Fruit fly (Drosophila melanogaster) whole organism, embryonic: ENCODE measurements around the gene CG11811.

Experiments used
- B-H2 ChIP-seq: fragments of 200-800 bp; sonication (Bioruptor generic); optimal IDR thresholded peaks from 2 replicates; lab custom pipeline; 2018; ENCODE audit warnings: missing biosample characterization, mild to moderate bottlenecking, missing genetic modification characterization
- Bdp1 ChIP-seq: fragments of 200-800 bp; sonication (Bioruptor generic); optimal IDR thresholded peaks from 3 replicates; lab custom pipeline; 2016; ENCODE audit warnings: missing biosample characterization, missing genetic modification characterization
- CG13123 ChIP-seq: fragments of 200-800 bp; sonication (Bioruptor generic); optimal IDR thresholded peaks from 2 replicates; lab custom pipeline; 2016; ENCODE audit warnings: missing biosample characterization, missing genetic modification characterization
- CG13296 ChIP-seq: fragments of 200-800 bp; sonication (Bioruptor generic); optimal IDR thresholded peaks from 3 replicates; lab custom pipeline; 2018; ENCODE audit warnings: missing biosample characterization, mild to moderate bottlenecking, missing genetic modification characterization
- CG13424 ChIP-seq: fragments of 200-800 bp; sonication (Bioruptor generic); optimal IDR thresholded peaks from 2 replicates; lab custom pipeline; 2019; ENCODE audit warnings: missing biosample characterization, mild to moderate bottlenecking, missing genetic modification characterization, moderate library complexity
- CG14441 ChIP-seq: fragments of 200-800 bp; sonication (Bioruptor generic); IDR thresholded peaks from 2 replicates; pipeline ENCODE4 v1.3.6; 2022; ENCODE audit warnings: missing biosample characterization, missing genetic modification characterization
- CG15514 ChIP-seq: fragments of 200-800 bp; sonication (Bioruptor generic); optimal IDR thresholded peaks from 3 replicates; lab custom pipeline; 2017; ENCODE audit warnings: missing biosample characterization, missing genetic modification characterization, mild to moderate bottlenecking, moderate library complexity, missing genetic modification reagents
- CG15696 ChIP-seq: fragments of 200-800 bp; sonication (Bioruptor generic); optimal IDR thresholded peaks from 2 replicates; lab custom pipeline; 2019; ENCODE audit warnings: missing biosample characterization, mild to moderate bottlenecking, missing genetic modification characterization, moderate library complexity
- CG1602 ChIP-seq: fragments of 200-800 bp; sonication (Bioruptor generic); optimal IDR thresholded peaks from 3 replicates; lab custom pipeline; 2016; ENCODE audit warnings: missing biosample characterization, missing genetic modification characterization
- CG17385 ChIP-seq: fragments of 200-800 bp; sonication (Bioruptor generic); optimal IDR thresholded peaks from 3 replicates; lab custom pipeline; 2018; ENCODE audit warnings: missing biosample characterization, mild to moderate bottlenecking, missing genetic modification characterization
- CG17568 ChIP-seq: fragments of 200-800 bp; sonication (Bioruptor generic); optimal IDR thresholded peaks from 2 replicates; lab custom pipeline; 2018; ENCODE audit warnings: missing biosample characterization, mild to moderate bottlenecking, missing genetic modification characterization, moderate library complexity
- CG30431 ChIP-seq: fragments of 200-800 bp; sonication (Bioruptor generic); optimal IDR thresholded peaks from 2 replicates; lab custom pipeline; 2017; ENCODE audit warnings: missing biosample characterization, missing genetic modification characterization
- CG3838 ChIP-seq: fragments of 200-800 bp; sonication (Bioruptor generic); optimal IDR thresholded peaks from 3 replicates; lab custom pipeline; 2016; ENCODE audit warnings: missing biosample characterization, missing genetic modification characterization
- CG6272 ChIP-seq: fragments of 200-800 bp; sonication (Bioruptor generic); IDR thresholded peaks from 2 replicates; pipeline ENCODE4 v1.3.6; 2022; ENCODE audit warnings: missing biosample characterization, missing genetic modification characterization
- CG8388 ChIP-seq: fragments of 200-800 bp; sonication (Bioruptor generic); optimal IDR thresholded peaks from 2 replicates; lab custom pipeline; 2019; ENCODE audit warnings: missing biosample characterization, mild to moderate bottlenecking, missing genetic modification characterization, moderate library complexity
- CG9215 ChIP-seq: fragments of 200-800 bp; sonication (Bioruptor generic); IDR thresholded peaks from 2 replicates; pipeline ENCODE4 v1.3.6; 2022; ENCODE audit warnings: missing biosample characterization, missing genetic modification characterization
- CG9437 ChIP-seq: fragments of 200-800 bp; sonication (Bioruptor generic); optimal IDR thresholded peaks from 2 replicates; lab custom pipeline; 2018; ENCODE audit warnings: missing biosample characterization, mild to moderate bottlenecking, missing genetic modification characterization
- Camta ChIP-seq: fragments of 200-800 bp; sonication (Bioruptor generic); optimal IDR thresholded peaks from 2 replicates; lab custom pipeline; 2016; ENCODE audit warnings: missing biosample characterization, missing genetic modification characterization
- H15 ChIP-seq: fragments of 200-800 bp; sonication (Bioruptor generic); IDR thresholded peaks from 3 replicates; pipeline ENCODE4 v1.3.6; 2022; ENCODE audit warnings: missing biosample characterization, missing genetic modification characterization
- HLH3B ChIP-seq: fragments of 200-800 bp; sonication (Bioruptor generic); IDR thresholded peaks from 2 replicates; pipeline ENCODE4 v1.3.6; 2022; ENCODE audit warnings: missing biosample characterization, missing genetic modification characterization
- Hmx ChIP-seq: fragments of 200-800 bp; sonication (Bioruptor generic); optimal IDR thresholded peaks from 2 replicates; lab custom pipeline; 2016; ENCODE audit warnings: missing biosample characterization, missing genetic modification characterization
- Hr51 ChIP-seq, 2 experiments: fragments of 200-800 bp; sonication (Bioruptor generic); optimal IDR thresholded peaks; 2 replicates in 1 of 2; 3 replicates in 1 of 2; lab custom pipeline; 2016 to 2018; ENCODE audit warnings: missing biosample characterization in 2 of 2, missing genetic modification characterization in 2 of 2, mild to moderate bottlenecking in 1 of 2, moderate library complexity in 1 of 2
- MTF-1 ChIP-seq: fragments of 200-800 bp; sonication (Bioruptor generic); optimal IDR thresholded peaks from 2 replicates; lab custom pipeline; 2018; ENCODE audit warnings: missing biosample characterization, mild to moderate bottlenecking, missing genetic modification characterization, borderline replicate concordance
- Rx ChIP-seq: fragments of 200-800 bp; sonication (Bioruptor generic); IDR thresholded peaks from 2 replicates; pipeline ENCODE4 v1.3.6; 2022; ENCODE audit warnings: missing biosample characterization, missing genetic modification characterization
- Sox102F ChIP-seq: fragments of 200-800 bp; sonication (Bioruptor generic); optimal IDR thresholded peaks from 2 replicates; lab custom pipeline; 2018; ENCODE audit warnings: missing biosample characterization, mild to moderate bottlenecking, missing genetic modification characterization, moderate library complexity
- Tbp ChIP-seq: fragments of >200 bp; optimal IDR thresholded peaks from 2 replicates; lab custom pipeline; 2018; ENCODE audit warnings: missing biosample characterization, missing genetic modification characterization
- Vsx1 ChIP-seq: fragments of 200-800 bp; sonication (Bioruptor generic); optimal IDR thresholded peaks from 2 replicates; lab custom pipeline; 2017; ENCODE audit warnings: missing biosample characterization, mild to moderate bottlenecking, missing genetic modification characterization, missing genetic modification reagents
- YL-1 ChIP-seq: fragments of 200-800 bp; sonication (Bioruptor generic); optimal IDR thresholded peaks from 3 replicates; lab custom pipeline; 2017; ENCODE audit warnings: missing biosample characterization, mild to moderate bottlenecking, missing genetic modification characterization
- ac ChIP-seq: fragments of 200-800 bp; sonication (Bioruptor generic); optimal IDR thresholded peaks from 3 replicates; lab custom pipeline; 2017; ENCODE audit warnings: missing biosample characterization, mild to moderate bottlenecking, missing genetic modification characterization
- al ChIP-seq: fragments of 200-800 bp; sonication (Bioruptor generic); IDR thresholded peaks from 2 replicates; pipeline ENCODE4 v1.3.6; 2022; ENCODE audit warnings: missing biosample characterization, missing genetic modification characterization
- amos ChIP-seq: fragments of 200-800 bp; sonication (Bioruptor generic); IDR thresholded peaks from 2 replicates; pipeline ENCODE4 v1.3.6; 2022; ENCODE audit warnings: missing biosample characterization, missing genetic modification characterization; ENCODE audit not compliant: partially characterized antibody
- ara ChIP-seq: fragments of 200-800 bp; sonication (Bioruptor generic); IDR thresholded peaks from 2 replicates; pipeline ENCODE4 v1.3.6; 2022; ENCODE audit warnings: missing biosample characterization, missing genetic modification characterization
- bowl ChIP-seq: fragments of 200-800 bp; sonication (Bioruptor generic); IDR thresholded peaks from 2 replicates; pipeline ENCODE4 v1.3.6; 2022; ENCODE audit warnings: missing biosample characterization, missing genetic modification characterization
- chm ChIP-seq: fragments of 200-800 bp; sonication (Bioruptor generic); IDR thresholded peaks from 2 replicates; pipeline ENCODE4 v1.3.6; 2022; ENCODE audit warnings: missing biosample characterization, missing genetic modification characterization
- da ChIP-seq: fragments of 200-800 bp; sonication (Bioruptor generic); optimal IDR thresholded peaks from 2 replicates; lab custom pipeline; 2016; ENCODE audit warnings: missing biosample characterization, missing genetic modification characterization
- fu2 ChIP-seq: fragments of 200-800 bp; sonication (Bioruptor generic); optimal IDR thresholded peaks from 2 replicates; lab custom pipeline; 2016; ENCODE audit warnings: missing biosample characterization, missing genetic modification characterization
- gcm2 ChIP-seq: fragments of 200-800 bp; sonication (Bioruptor generic); optimal IDR thresholded peaks from 2 replicates; lab custom pipeline; 2016; ENCODE audit warnings: missing biosample characterization, missing genetic modification characterization
- mld ChIP-seq: fragments of 200-800 bp; sonication (Bioruptor generic); IDR thresholded peaks from 3 replicates; pipeline ENCODE4 v1.3.6; 2022; ENCODE audit warnings: missing biosample characterization, missing genetic modification characterization; ENCODE audit not compliant: partially characterized antibody
- pfk ChIP-seq: fragments of 200-800 bp; sonication (Bioruptor generic); optimal IDR thresholded peaks from 2 replicates; lab custom pipeline; 2018; ENCODE audit warnings: missing biosample characterization, mild to moderate bottlenecking, missing genetic modification characterization, moderate library complexity
- ro ChIP-seq: fragments of 200-800 bp; sonication (Bioruptor generic); IDR thresholded peaks from 2 replicates; pipeline ENCODE4 v1.3.6; 2022; ENCODE audit warnings: missing biosample characterization, missing genetic modification characterization
- row ChIP-seq: fragments of 200-800 bp; sonication (Bioruptor generic); IDR thresholded peaks from 3 replicates; pipeline ENCODE4 v1.3.6; 2022; ENCODE audit warnings: missing biosample characterization, missing genetic modification characterization
- sd ChIP-seq: fragments of 200-800 bp; sonication (Bioruptor generic); optimal IDR thresholded peaks from 3 replicates; lab custom pipeline; 2018; ENCODE audit warnings: missing biosample characterization, mild to moderate bottlenecking, missing genetic modification characterization, moderate library complexity
- sqz ChIP-seq: fragments of 200-800 bp; sonication (Bioruptor generic); optimal IDR thresholded peaks from 3 replicates; lab custom pipeline; 2018; ENCODE audit warnings: missing biosample characterization, mild to moderate bottlenecking, missing genetic modification characterization
- tio ChIP-seq: fragments of 200-800 bp; sonication (Bioruptor generic); optimal IDR thresholded peaks from 2 replicates; lab custom pipeline; 2017; ENCODE audit warnings: missing biosample characterization, missing genetic modification characterization, inconsistent platforms
- tll ChIP-seq, 2 experiments: fragments of 200-800 bp in 1 of 2; fragments of >200 bp in 1 of 2; sonication (Bioruptor generic) in 1 of 2; optimal IDR thresholded peaks; 2 replicates each; lab custom pipeline; 2017 to 2019; ENCODE audit warnings: missing biosample characterization in 2 of 2, missing genetic modification characterization in 2 of 2, mild to moderate bottlenecking in 1 of 2, moderate library complexity in 1 of 2
- zfh2 ChIP-seq: fragments of 200-800 bp; sonication (Bioruptor generic); optimal IDR thresholded peaks from 2 replicates; lab custom pipeline; 2016; ENCODE audit warnings: missing biosample characterization, missing genetic modification characterization

Gene CG11811

dm6 chr3L:10735095-10735494 is 44.3 kb downstream of the CG11811 start (continued):
- TF ChIP-seq CG3838 (GFP tag; lab: Kevin White, UChicago) (no peak), ac (GFP tag; lab: Kevin White, UChicago) (no peak), YL-1 (GFP tag; lab: Kevin White, UChicago) (no peak), CG13424 (peak; percentile 76), Rx (GFP tag; lab: Robert Waterston, UW) (0 out of 2 replicates have a peak, but pooled peaks have one; percentile 27), mld (no peak), B-H2 (GFP tag; lab: Kevin White, UChicago) (peak; percentile 48), CG15514 (peak; percentile 20), bowl (0 out of 2 replicates have a peak, but pooled peaks have one; percentile 17), tio (GFP tag; lab: Kevin White, UChicago) (peak; percentile 76), H15 (no peak), tll (GFP tag; optimal IDR thresholded peaks at IDR 0.05; lab: Kevin White, UChicago) (no peak), row (GFP tag; lab: Robert Waterston, UW) (peak; percentile 76), CG14441 (GFP tag; lab: Robert Waterston, UW) (0 out of 2 replicates have a peak, but pooled peaks have one; percentile 23), sd (tag; lab: Kevin White, UChicago) (peak; percentile 10), Sox102F (peak; percentile 82), CG13123 (GFP tag; lab: Kevin White, UChicago) (peak; percentile 20), da (GFP tag; lab: Kevin White, UChicago) (peak; percentile 8), pfk (GFP tag; lab: Kevin White, UChicago) (no peak), CG1602 (peak; percentile 56), CG17385 (GFP tag; lab: Kevin White, UChicago) (peak; percentile 50), fu2 (GFP tag; lab: Kevin White, UChicago) (peak; percentile 50), ro (GFP tag; lab: Robert Waterston, UW) (no peak), CG9215 (GFP tag; lab: Robert Waterston, UW) (0 out of 2 replicates have a peak, but pooled peaks have one; percentile 31), sqz (GFP tag; lab: Kevin White, UChicago) (peak; percentile 2), ara (GFP tag; lab: Robert Waterston, UW) (peak; percentile 53; the same call in 1 of the 2 replicates), MTF-1 (no peak), CG30431 (GFP tag; lab: Kevin White, UChicago) (peak; percentile 20), CG13296 (GFP tag; lab: Kevin White, UChicago) (peak; percentile 26), CG9437 (GFP tag; lab: Kevin White, UChicago) (no peak), Bdp1 (GFP tag; lab: Kevin White, UChicago) (peak; percentile 33), CG15696 (tag; lab: Kevin White, UChicago) (no peak), chm (GFP tag; lab: Robert Waterston, UW) (0 out of 2 replicates have a peak, but pooled peaks have one; percentile 56), CG6272 (GFP tag; lab: Robert Waterston, UW) (0 out of 2 replicates have a peak, but pooled peaks have one; percentile 19), al (GFP tag; lab: Robert Waterston, UW) (no peak), gcm2 (GFP tag; lab: Kevin White, UChicago) (no peak), Vsx1 (GFP tag; lab: Kevin White, UChicago) (no peak), amos (GFP tag; lab: Robert Waterston, UW) (no peak), zfh2 (GFP tag; lab: Kevin White, UChicago) (no peak), Hmx (GFP tag; lab: Kevin White, UChicago) (no peak), CG8388 (GFP tag; lab: Kevin White, UChicago) (peak; percentile 38), HLH3B (GFP tag; lab: Robert Waterston, UW) (peak; percentile 58), Camta (GFP tag; lab: Kevin White, UChicago) (peak; percentile 70), Tbp (no peak), CG17568 (peak; percentile 31), Hr51 (GFP tag; optimal IDR thresholded peaks at IDR 0.05; lab: Kevin White, UChicago) (peak in 1 of 2 experiments; percentile 78)
- TF ChIP-seq, all 482 proteins: peak for 256
